Worm (Caenorhabditis elegans): ENCODE data around the gene irld-55.

Gene irld-55

ce11 chrIV:14070992-14071289 lies 50.9 kb downstream of the irld-55 start:
- TF ChIP-seq B0035.1 (tag; optimal IDR thresholded peaks at IDR 0.05) (no peak), attf-3 (GFP tag; conservative IDR thresholded peaks at IDR 0.05) (peak; percentile 51; the same call in 1 of the 2 replicates), B0019.2 (GFP tag; conservative IDR thresholded peaks at IDR 0.05) (peak; percentile 60), lin-26 (GFP tag; IDR thresholded peaks at IDR 0.05) (no peak), gei-17 (GFP tag; optimal IDR thresholded peaks at IDR 0.05) (no peak), egrh-3 (GFP tag; IDR thresholded peaks at IDR 0.05) (no peak), lsy-27 (tag; optimal IDR thresholded peaks at IDR 0.05; ENCODE audit: borderline replicate concordance, insufficient read depth) (no peak), nfya-2 (GFP tag; IDR thresholded peaks at IDR 0.05) (no peak), F57A8.1 (GFP tag; optimal IDR thresholded peaks at IDR 0.05) (no peak), mcd-1 (GFP tag; IDR thresholded peaks at IDR 0.05) (peak; percentile 91), somi-1 (GFP tag; optimal IDR thresholded peaks at IDR 0.05) (peak; percentile 65), attf-5 (GFP tag; optimal IDR thresholded peaks at IDR 0.05) (peak; percentile 77), ama-1 (optimal IDR thresholded peaks at IDR 0.05) (no peak), ama-1 (GFP tag; optimal IDR thresholded peaks at IDR 0.05) (no peak), F22D6.2 (tag; optimal IDR thresholded peaks at IDR 0.05) (no peak), Y67H2A.10 (GFP tag; conservative IDR thresholded peaks at IDR 0.05) (peak; percentile 16; the same call in 1 of the 2 replicates), tlf-1 (GFP tag; optimal IDR thresholded peaks at IDR 0.05) (peak; percentile 74), bed-1 (GFP tag; IDR thresholded peaks at IDR 0.05) (no peak), nhr-90 (tag; optimal IDR thresholded peaks at IDR 0.05) (no peak), madf-3 (GFP tag; IDR thresholded peaks at IDR 0.05) (peak; percentile 99), T07F8.4 (tag; optimal IDR thresholded peaks at IDR 0.05) (no peak), lir-1 (GFP tag; conservative IDR thresholded peaks at IDR 0.05) (0 out of 2 replicates have a peak, but pooled peaks have one; percentile 14), B0261.1 (tag; optimal IDR thresholded peaks at IDR 0.05) (no peak), ceh-91 (GFP tag; IDR thresholded peaks at IDR 0.05) (peak; percentile 79), C17E4.6 (GFP tag; IDR thresholded peaks at IDR 0.05) (peak; percentile 68; the same call in 1 of the 2 replicates), madf-8 (GFP tag; conservative IDR thresholded peaks at IDR 0.05) (peak; percentile 67), ets-4 (GFP tag; optimal IDR thresholded peaks at IDR 0.05) (no peak), F49E8.2 (tag; optimal IDR thresholded peaks at IDR 0.05; ENCODE audit: insufficient read depth) (peak; percentile 81), hlh-12 (tag; optimal IDR thresholded peaks at IDR 0.05) (no peak), xnd-1 (tag; optimal IDR thresholded peaks at IDR 0.05) (peak; percentile 53), let-526 (GFP tag; IDR thresholded peaks at IDR 0.05) (no peak), lin-35 (GFP tag; optimal IDR thresholded peaks at IDR 0.05) (peak in 2 of 3 experiments; percentile 5 to 73), ZK185.1 (tag; optimal IDR thresholded peaks at IDR 0.05; ENCODE audit: poor library complexity, severe bottlenecking) (peak; percentile 68), madf-10 (tag; optimal IDR thresholded peaks at IDR 0.05) (peak; percentile 12), F33H1.4 (GFP tag; IDR thresholded peaks at IDR 0.05) (peak; percentile 98), snpc-3.4 (tag; optimal IDR thresholded peaks at IDR 0.05) (peak; percentile 85), B0336.3 (GFP tag; IDR thresholded peaks at IDR 0.05) (peak; percentile 86), aptf-2 (GFP tag; conservative IDR thresholded peaks at IDR 0.05) (0 out of 2 replicates have a peak, but pooled peaks have one; percentile 18), egl-18 (GFP tag; IDR thresholded peaks at IDR 0.05) (no peak), F10E7.11 (tag; optimal IDR thresholded peaks at IDR 0.05) (no peak), lsl-1 (GFP tag; optimal IDR thresholded peaks at IDR 0.05) (peak; percentile 78), ekl-4 (GFP tag; IDR thresholded peaks at IDR 0.05) (peak; percentile 91), tbx-9 (tag; optimal IDR thresholded peaks at IDR 0.05; ENCODE audit: borderline replicate concordance) (no peak), rcor-1 (GFP tag; IDR thresholded peaks at IDR 0.05) (peak; percentile 64), nhr-120 (GFP tag; IDR thresholded peaks at IDR 0.05) (no peak), K12H6.12 (tag; optimal IDR thresholded peaks at IDR 0.05) (peak; percentile 53), nhr-179 (tag; optimal IDR thresholded peaks at IDR 0.05) (no peak), ztf-26 (tag; optimal IDR thresholded peaks at IDR 0.05) (no peak), ztf-28 (GFP tag; IDR thresholded peaks at IDR 0.05) (0 out of 2 replicates have a peak, but pooled peaks have one; percentile 47)
